Worm (Caenorhabditis elegans) whole organism, L3 larva: ENCODE data around the gene C46E10.8.

Source experiments
- ceh-82 ChIP-seq: fragments of 150-350 bp; optimal IDR thresholded peaks from 2 replicates; lab custom pipeline; 2014; ENCODE audit warnings: missing biosample characterization, missing genetic modification characterization
- egl-27 ChIP-seq: sonication (generic microtip); optimal IDR thresholded peaks from 4 replicates; lab custom pipeline; 2017; ENCODE audit warnings: missing biosample characterization, missing genetic modification reagents, missing genetic modification characterization
- fkh-10 ChIP-seq: sonication (generic microtip); optimal IDR thresholded peaks from 2 replicates; lab custom pipeline; 2017; ENCODE audit warnings: missing biosample characterization, missing genetic modification reagents, missing genetic modification characterization
- nhr-43 ChIP-seq: sonication (generic microtip); optimal IDR thresholded peaks from 2 replicates; lab custom pipeline; 2016; ENCODE audit warnings: mild to moderate bottlenecking, missing genetic modification characterization, missing compliant biosample characterization; ENCODE audit not compliant: poor library complexity, severe bottlenecking
- unc-62 ChIP-seq: fragments of 150-350 bp; sonication (generic microtip); optimal IDR thresholded peaks from 4 replicates; lab custom pipeline; 2014; ENCODE audit warnings: missing biosample characterization, missing genetic modification reagents, missing genetic modification characterization

ce11 chrII:3680366-3680765 lies 47.5 kb downstream of the C46E10.8 start:
- no peak for TF ChIP-seq egl-27
- no peak for TF ChIP-seq ceh-82 (tag; lab: Kevin White, UChicago)
- no peak for TF ChIP-seq fkh-10
- TF ChIP-seq unc-62 = no peak
- no peak for TF ChIP-seq nhr-43 (tag; lab: Kevin White, UChicago)
